Worm (Caenorhabditis elegans): ENCODE results near the gene T28A11.19.

DNA sequence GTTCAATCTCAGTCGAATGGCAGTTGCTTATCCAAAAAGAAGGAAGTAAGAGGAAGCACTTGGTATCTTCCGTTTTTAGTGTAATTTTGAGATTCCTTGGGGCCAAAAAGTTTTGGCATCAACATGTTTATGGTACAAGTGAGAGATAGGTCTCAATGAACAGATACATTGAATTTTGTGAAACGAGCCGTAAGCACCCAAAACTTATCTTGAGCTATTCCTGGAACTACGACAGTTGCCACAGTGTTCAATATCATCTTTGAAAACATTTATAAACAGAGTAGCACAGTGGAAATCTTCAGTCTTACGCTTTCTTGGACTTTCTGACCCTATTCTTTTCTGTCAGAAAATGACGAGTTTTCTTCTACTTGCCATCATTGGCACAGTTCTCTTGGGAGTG is 5.7 kb upstream of the T28A11.19 start, which contains the start of gene T28A11.3:
- no peak for TF ChIP-seq ama-1 (optimal IDR thresholded peaks at IDR 0.05)
- no peak for TF ChIP-seq F13C5.2 (tag; optimal IDR thresholded peaks at IDR 0.05)
- no peak for TF ChIP-seq scrt-1 (GFP tag; IDR thresholded peaks at IDR 0.05)
- no peak for TF ChIP-seq sea-1 (GFP tag; conservative IDR thresholded peaks at IDR 0.05)
- no peak for TF ChIP-seq flt-1 (GFP tag; IDR thresholded peaks at IDR 0.05)
- TF ChIP-seq hmbx-1 (tag; optimal IDR thresholded peaks at IDR 0.05) = no peak
- TF ChIP-seq tbx-11 (GFP tag; IDR thresholded peaks at IDR 0.05) = no peak
- TF ChIP-seq ceh-13 (GFP tag; optimal IDR thresholded peaks at IDR 0.05) = no peak
- TF ChIP-seq hmg-4 (GFP tag; optimal IDR thresholded peaks at IDR 0.05) = no peak
- TF ChIP-seq hnd-1 (tag; optimal IDR thresholded peaks at IDR 0.05) = no peak

Measured in whole organism, early embryonic.